Worm (Caenorhabditis elegans): Measurements from ENCODE around the gene F21C10.3.

- TF ChIP-seq lim-6 (tag; optimal IDR thresholded peaks at IDR 0.05) (no peak), pha-4 (tag; optimal IDR thresholded peaks at IDR 0.05) (no peak), nhr-232 (tag; optimal IDR thresholded peaks at IDR 0.05) (no peak), ttx-3 (tag; optimal IDR thresholded peaks at IDR 0.05) (no peak), Y22D7AL.16 (tag; optimal IDR thresholded peaks at IDR 0.05) (no peak), ets-4 (tag; optimal IDR thresholded peaks at IDR 0.05) (no peak), gmeb-2 (tag; optimal IDR thresholded peaks at IDR 0.05) (no peak), pat-9 (tag; optimal IDR thresholded peaks at IDR 0.05) (no peak), ama-1 (optimal IDR thresholded peaks at IDR 0.05) (no peak), fkh-10 (GFP tag; optimal IDR thresholded peaks at IDR 0.05) (no peak), pqm-1 (tag; optimal IDR thresholded peaks at IDR 0.05) (no peak), ceh-48 (tag; optimal IDR thresholded peaks at IDR 0.05) (no peak), che-1 (tag; optimal IDR thresholded peaks at IDR 0.05) (no peak)
These were observed at the start of gene F21C10.3 for ce11 chrV:9127773-9128172.
